In genomic region chrIII:10600138-10600626, ce11 we compare ENCODE assay signal across 2 worm cellular contexts.
TF ChIP-seq lines count a peak whose summit lies in the region.

epg-6 (minus strand) TSS chrIII:10600188.

TF ChIP-seq in whole organism, L4 larva, 104 proteins besides CTCF, POLR2A, EP300 and RAD21:
- TF ChIP-seq fkh-10 (GFP tag; optimal IDR thresholded peaks at IDR 0.05; lab: Kevin White, UChicago) (no peak), lin-29 (GFP tag; IDR thresholded peaks at IDR 0.05; lab: Robert Waterston, UW) (no peak), zag-1 (tag; optimal IDR thresholded peaks at IDR 0.05; lab: Kevin White, UChicago) (no peak), lsy-2 (tag; optimal IDR thresholded peaks at IDR 0.05; lab: Kevin White, UChicago) (peak in 1 of 2 experiments; percentile 28), daf-16 (GFP tag; optimal IDR thresholded peaks at IDR 0.05; lab: Kevin White, UChicago) (no peak), daf-16 (tag; optimal IDR thresholded peaks at IDR 0.05; lab: Kevin White, UChicago) (no peak), T26A8.4 (GFP tag; IDR thresholded peaks at IDR 0.05; lab: Robert Waterston, UW) (no peak), ceh-32 (tag; optimal IDR thresholded peaks at IDR 0.05; lab: Kevin White, UChicago; ENCODE audit: poor library complexity) (no peak), ces-1 (GFP tag; optimal IDR thresholded peaks at IDR 0.05; lab: Kevin White, UChicago) (no peak), F26F4.8 (GFP tag; conservative IDR thresholded peaks at IDR 0.05; lab: Robert Waterston, UW) (no peak), unc-130 (GFP tag; optimal IDR thresholded peaks at IDR 0.05; lab: Kevin White, UChicago) (peak; percentile 68), lin-38 (GFP tag; IDR thresholded peaks at IDR 0.05; lab: Robert Waterston, UW) (no peak), nhr-10 (tag; optimal IDR thresholded peaks at IDR 0.05; lab: Kevin White, UChicago) (no peak), nhr-42 (GFP tag; IDR thresholded peaks at IDR 0.05; lab: Robert Waterston, UW) (no peak), snpc-1.2 (GFP tag; IDR thresholded peaks at IDR 0.05; lab: Robert Waterston, UW) (no peak), ztf-11 (tag; optimal IDR thresholded peaks at IDR 0.05; lab: Kevin White, UChicago) (no peak), F49E8.2 (tag; optimal IDR thresholded peaks at IDR 0.05; lab: Kevin White, UChicago; ENCODE audit: borderline replicate concordance) (peak; percentile 67), nhr-25 (tag; optimal IDR thresholded peaks at IDR 0.05; lab: Kevin White, UChicago; ENCODE audit: borderline replicate concordance, insufficient read depth) (no peak), rbr-2 (tag; optimal IDR thresholded peaks at IDR 0.05; lab: Kevin White, UChicago) (no peak)

TF ChIP-seq in whole organism, young adult, 124 proteins besides CTCF, POLR2A, EP300 and RAD21:
- TF ChIP-seq F57A8.1 (GFP tag; optimal IDR thresholded peaks at IDR 0.05; lab: Kevin White, UChicago) (no peak), D2030.7 (GFP tag; IDR thresholded peaks at IDR 0.05; lab: Robert Waterston, UW) (peak; percentile 74), ceh-27 (GFP tag; optimal IDR thresholded peaks at IDR 0.05; lab: Kevin White, UChicago) (no peak), mes-4 (tag; optimal IDR thresholded peaks at IDR 0.05; lab: Kevin White, UChicago) (no peak), nfyb-1 (GFP tag; IDR thresholded peaks at IDR 0.05; lab: Robert Waterston, UW) (no peak), lin-54 (GFP tag; optimal IDR thresholded peaks at IDR 0.05; lab: Kevin White, UChicago) (peak; percentile 54), B0019.2 (GFP tag; conservative IDR thresholded peaks at IDR 0.05; lab: Robert Waterston, UW) (no peak), lsl-1 (GFP tag; optimal IDR thresholded peaks at IDR 0.05; lab: Kevin White, UChicago) (peak; percentile 99), F33H1.4 (GFP tag; IDR thresholded peaks at IDR 0.05; lab: Robert Waterston, UW) (peak; percentile 94), somi-1 (GFP tag; optimal IDR thresholded peaks at IDR 0.05; lab: Kevin White, UChicago) (no peak), Y79H2A.3 (GFP tag; conservative IDR thresholded peaks at IDR 0.05; lab: Robert Waterston, UW) (0 out of 2 replicates have a peak, but pooled peaks have one; percentile 26), B0336.3 (GFP tag; IDR thresholded peaks at IDR 0.05; lab: Robert Waterston, UW) (no peak), madf-3 (GFP tag; IDR thresholded peaks at IDR 0.05; lab: Robert Waterston, UW) (no peak), ceh-58 (GFP tag; IDR thresholded peaks at IDR 0.05; lab: Robert Waterston, UW) (no peak), egl-44 (GFP tag; IDR thresholded peaks at IDR 0.05; lab: Robert Waterston, UW) (no peak), K12H6.12 (tag; optimal IDR thresholded peaks at IDR 0.05; lab: Kevin White, UChicago) (no peak), dpl-1 (GFP tag; optimal IDR thresholded peaks at IDR 0.05; lab: Kevin White, UChicago) (peak; percentile 27), hmg-1.2 (GFP tag; IDR thresholded peaks at IDR 0.05; lab: Robert Waterston, UW) (peak; percentile 21; the same call in 1 of the 2 replicates), snpc-1.1 (tag; optimal IDR thresholded peaks at IDR 0.05; lab: Kevin White, UChicago; ENCODE audit: insufficient read depth) (peak; percentile 17), atf-7 (tag; optimal IDR thresholded peaks at IDR 0.05; lab: Kevin White, UChicago) (no peak), snpc-1.3 (tag; optimal IDR thresholded peaks at IDR 0.05; lab: Kevin White, UChicago; ENCODE audit: insufficient read depth) (peak; percentile 58), nhr-27 (tag; optimal IDR thresholded peaks at IDR 0.05; lab: Kevin White, UChicago) (no peak), akir-1 (GFP tag; optimal IDR thresholded peaks at IDR 0.05; lab: Kevin White, UChicago) (no peak), madf-8 (GFP tag; conservative IDR thresholded peaks at IDR 0.05; lab: Robert Waterston, UW) (peak; percentile 82), nfya-2 (GFP tag; IDR thresholded peaks at IDR 0.05; lab: Robert Waterston, UW) (no peak), ets-4 (GFP tag; optimal IDR thresholded peaks at IDR 0.05; lab: Kevin White, UChicago) (no peak), mxl-1 (tag; optimal IDR thresholded peaks at IDR 0.05; lab: Kevin White, UChicago) (no peak), F52B5.7 (tag; optimal IDR thresholded peaks at IDR 0.05; lab: Kevin White, UChicago) (no peak), bed-1 (GFP tag; IDR thresholded peaks at IDR 0.05; lab: Robert Waterston, UW) (no peak), hmg-20 (GFP tag; IDR thresholded peaks at IDR 0.05; lab: Robert Waterston, UW) (no peak), him-1 (tag; optimal IDR thresholded peaks at IDR 0.05; lab: Kevin White, UChicago) (peak; percentile 50), snpc-3.4 (tag; optimal IDR thresholded peaks at IDR 0.05; lab: Kevin White, UChicago) (peak; percentile 8), let-526 (GFP tag; IDR thresholded peaks at IDR 0.05; lab: Robert Waterston, UW) (no peak), Y95B8A.8 (GFP tag; IDR thresholded peaks at IDR 0.05; lab: Robert Waterston, UW) (no peak), snpc-4 (GFP tag; optimal IDR thresholded peaks at IDR 0.05; lab: Kevin White, UChicago) (no peak), snpc-4 (tag; optimal IDR thresholded peaks at IDR 0.05; lab: Kevin White, UChicago) (peak in 1 of 4 experiments; percentile 0), F37B4.10 (GFP tag; IDR thresholded peaks at IDR 0.05; lab: Robert Waterston, UW) (no peak), ceh-91 (GFP tag; IDR thresholded peaks at IDR 0.05; lab: Robert Waterston, UW) (peak; percentile 84), ztf-28 (GFP tag; IDR thresholded peaks at IDR 0.05; lab: Robert Waterston, UW) (no peak), ceh-79 (tag; optimal IDR thresholded peaks at IDR 0.05; lab: Kevin White, UChicago) (no peak), madf-6 (GFP tag; IDR thresholded peaks at IDR 0.05; lab: Robert Waterston, UW) (peak; percentile 93), T26A5.8 (tag; optimal IDR thresholded peaks at IDR 0.05; lab: Kevin White, UChicago) (no peak), ztf-26 (tag; optimal IDR thresholded peaks at IDR 0.05; lab: Kevin White, UChicago) (no peak), tlf-1 (GFP tag; optimal IDR thresholded peaks at IDR 0.05; lab: Kevin White, UChicago) (peak; percentile 55), K11D2.4 (GFP tag; IDR thresholded peaks at IDR 0.05; lab: Robert Waterston, UW) (no peak), dpff-1 (tag; optimal IDR thresholded peaks at IDR 0.05; lab: Kevin White, UChicago) (no peak), lag-1 (GFP tag; IDR thresholded peaks at IDR 0.05; lab: Robert Waterston, UW) (no peak), efl-1 (GFP tag; optimal IDR thresholded peaks at IDR 0.05; lab: Kevin White, UChicago) (peak; percentile 75), rec-8 (tag; optimal IDR thresholded peaks at IDR 0.05; lab: Kevin White, UChicago) (no peak), T07F8.4 (tag; optimal IDR thresholded peaks at IDR 0.05; lab: Kevin White, UChicago) (no peak), chd-7 (tag; optimal IDR thresholded peaks at IDR 0.05; lab: Kevin White, UChicago) (no peak), let-607 (tag; optimal IDR thresholded peaks at IDR 0.05; lab: Kevin White, UChicago) (no peak), fkh-3 (tag; optimal IDR thresholded peaks at IDR 0.05; lab: Kevin White, UChicago) (no peak), nhr-120 (GFP tag; IDR thresholded peaks at IDR 0.05; lab: Robert Waterston, UW) (no peak), pha-4 (tag; optimal IDR thresholded peaks at IDR 0.05; lab: Kevin White, UChicago) (no peak), unc-130 (GFP tag; optimal IDR thresholded peaks at IDR 0.05; lab: Kevin White, UChicago) (peak; percentile 19), ceh-40 (GFP tag; IDR thresholded peaks at IDR 0.05; lab: Robert Waterston, UW) (no peak), Y53G8AR.9 (GFP tag; conservative IDR thresholded peaks at IDR 0.05; lab: Robert Waterston, UW) (no peak), tbp1 (GFP tag; optimal IDR thresholded peaks at IDR 0.05; lab: Kevin White, UChicago) (peak; percentile 14), hsf-1 (GFP tag; IDR thresholded peaks at IDR 0.05; lab: Robert Waterston, UW) (0 out of 2 replicates have a peak, but pooled peaks have one; percentile 28), mel-28 (tag; optimal IDR thresholded peaks at IDR 0.05; lab: Kevin White, UChicago; ENCODE audit: borderline replicate concordance) (no peak), xnd-1 (tag; optimal IDR thresholded peaks at IDR 0.05; lab: Kevin White, UChicago) (peak; percentile 94), gei-17 (GFP tag; optimal IDR thresholded peaks at IDR 0.05; lab: Kevin White, UChicago) (no peak)

Comparison
In these comparisons a context has a peak if more than half of its experiments do, and no peak if none do; other contexts are left out.
1. Of the 7 proteins assayed by ChIP-seq in both whole organism, young adult and whole organism, L4 larva: peak only in whole organism, young adult: dpl-1; only in whole organism, L4 larva: F49E8.2; in both: unc-130; in neither: 3; mixed calls (peak in some experiments, not most) for 1.